Fruit fly (Drosophila melanogaster): Measurements from ENCODE around the gene U2af38.

U2af38 gene

dm6 chr2L:285596-286023 is 8.9 kb downstream of the U2af38 start (continued):
- TF ChIP-seq oc (tag; optimal IDR thresholded peaks at IDR 0.05): peak; percentile 1
- TF ChIP-seq cg (GFP tag; optimal IDR thresholded peaks at IDR 0.05): peak; percentile 0
- TF ChIP-seq Optix (GFP tag; IDR thresholded peaks at IDR 0.05): no peak
- TF ChIP-seq eve (GFP tag; optimal IDR thresholded peaks at IDR 0.05): no peak
- TF ChIP-seq CG13123 (GFP tag; optimal IDR thresholded peaks at IDR 0.05): no peak
- TF ChIP-seq CG2116 (GFP tag; optimal IDR thresholded peaks at IDR 0.05): peak; percentile 71
- peak; percentile 38 for TF ChIP-seq Bdp1 (GFP tag; optimal IDR thresholded peaks at IDR 0.05)
- peak; percentile 48 for TF ChIP-seq CG4707 (GFP tag; optimal IDR thresholded peaks at IDR 0.05)
- peak; percentile 28 for TF ChIP-seq Six4 (GFP tag; optimal IDR thresholded peaks at IDR 0.05)
- peak; percentile 9 for TF ChIP-seq vfl (GFP tag; optimal IDR thresholded peaks at IDR 0.05)
- TF ChIP-seq E2f1 (GFP tag; IDR thresholded peaks at IDR 0.05): no peak
- no peak for TF ChIP-seq wor (GFP tag; IDR thresholded peaks at IDR 0.05)
- peak; percentile 34 for TF ChIP-seq CG12155 (GFP tag; optimal IDR thresholded peaks at IDR 0.05)
- TF ChIP-seq CG4854 (GFP tag; optimal IDR thresholded peaks at IDR 0.05): no peak
- peak; percentile 71 for TF ChIP-seq caup (GFP tag; optimal IDR thresholded peaks at IDR 0.05; ENCODE audit: severe bottlenecking)
- TF ChIP-seq Bteb2 (GFP tag; optimal IDR thresholded peaks at IDR 0.05): peak; percentile 48
- peak; percentile 54 for TF ChIP-seq tap (tag; optimal IDR thresholded peaks at IDR 0.05)
- TF ChIP-seq CG10267 (tag; optimal IDR thresholded peaks at IDR 0.05): peak; percentile 59
- TF ChIP-seq CG9727 (GFP tag; optimal IDR thresholded peaks at IDR 0.05): peak; percentile 53
- TF ChIP-seq CG3281 (GFP tag; optimal IDR thresholded peaks at IDR 0.05): peak; percentile 65
- no peak for TF ChIP-seq Fer2 (tag; optimal IDR thresholded peaks at IDR 0.05)
- TF ChIP-seq CG6689 (GFP tag; IDR thresholded peaks at IDR 0.05): peak; percentile 83
- TF ChIP-seq z (GFP tag; IDR thresholded peaks at IDR 0.05): 0 out of 3 replicates have a peak, but pooled peaks have one; percentile 24
- no peak for TF ChIP-seq CG4424 (GFP tag; optimal IDR thresholded peaks at IDR 0.05)
- peak; percentile 21 for TF ChIP-seq fu2 (GFP tag; optimal IDR thresholded peaks at IDR 0.05)
- no peak for TF ChIP-seq Usf (GFP tag; optimal IDR thresholded peaks at IDR 0.05)
- TF ChIP-seq ham (GFP tag; IDR thresholded peaks at IDR 0.05): no peak
- TF ChIP-seq CG10147 (GFP tag; optimal IDR thresholded peaks at IDR 0.05): peak; percentile 53
- TF ChIP-seq MBD-R2 (GFP tag; IDR thresholded peaks at IDR 0.05): peak; percentile 77; the same call in 1 of the 2 replicates
- peak; percentile 29 for TF ChIP-seq phol (tag; optimal IDR thresholded peaks at IDR 0.05)
- TF ChIP-seq tio (GFP tag; optimal IDR thresholded peaks at IDR 0.05): no peak
- TF ChIP-seq D19A (tag; optimal IDR thresholded peaks at IDR 0.05): peak; percentile 62
- peak; percentile 26 for TF ChIP-seq B-H2 (GFP tag; optimal IDR thresholded peaks at IDR 0.05)
- peak; percentile 22 for TF ChIP-seq nerfin-1 (tag; optimal IDR thresholded peaks at IDR 0.05)
- peak; percentile 28 for TF ChIP-seq nom (GFP tag; optimal IDR thresholded peaks at IDR 0.05)
- TF ChIP-seq btn (GFP tag; optimal IDR thresholded peaks at IDR 0.05): peak; percentile 26
- TF ChIP-seq CG18764 (GFP tag; optimal IDR thresholded peaks at IDR 0.05): no peak
- TF ChIP-seq ab (GFP tag; optimal IDR thresholded peaks at IDR 0.05): peak; percentile 9
- TF ChIP-seq CG16813 (GFP tag; IDR thresholded peaks at IDR 0.05; ENCODE audit: partially characterized antibody): no peak
- peak; percentile 35 for TF ChIP-seq ind (GFP tag; optimal IDR thresholded peaks at IDR 0.05)
- TF ChIP-seq Atf6 (GFP tag; IDR thresholded peaks at IDR 0.05): no peak; the same call in none of the 2 replicates
- TF ChIP-seq CG10209 (GFP tag; optimal IDR thresholded peaks at IDR 0.05): peak; percentile 17
- TF ChIP-seq trh (GFP tag; optimal IDR thresholded peaks at IDR 0.05): no peak
- peak; percentile 52; the same call in 1 of the 2 replicates for TF ChIP-seq crol (GFP tag; IDR thresholded peaks at IDR 0.05)
- peak; percentile 59 for TF ChIP-seq gro (GFP tag; optimal IDR thresholded peaks at IDR 0.05)
- peak; percentile 84 for TF ChIP-seq CG13894 (tag; optimal IDR thresholded peaks at IDR 0.05)
- TF ChIP-seq Lim3 (GFP tag; IDR thresholded peaks at IDR 0.05): no peak
- TF ChIP-seq B-H1 (GFP tag; IDR thresholded peaks at IDR 0.05): no peak
